Fruit fly (Drosophila melanogaster) whole organism, embryonic: Measurements from ENCODE around the gene CG32053.

Source experiments
- gt ChIP-seq: fragments of 200-800 bp; sonication (Bioruptor generic); IDR thresholded peaks from 2 replicates; pipeline ENCODE4 v1.3.6; 2022; ENCODE audit warnings: missing biosample characterization, missing genetic modification characterization
- stwl ChIP-seq: fragments of 200-800 bp; sonication (Bioruptor generic); optimal IDR thresholded peaks from 3 replicates; lab custom pipeline; 2018; ENCODE audit warnings: missing biosample characterization, mild to moderate bottlenecking, missing genetic modification characterization, moderate library complexity

Gene CG32053

DNA sequence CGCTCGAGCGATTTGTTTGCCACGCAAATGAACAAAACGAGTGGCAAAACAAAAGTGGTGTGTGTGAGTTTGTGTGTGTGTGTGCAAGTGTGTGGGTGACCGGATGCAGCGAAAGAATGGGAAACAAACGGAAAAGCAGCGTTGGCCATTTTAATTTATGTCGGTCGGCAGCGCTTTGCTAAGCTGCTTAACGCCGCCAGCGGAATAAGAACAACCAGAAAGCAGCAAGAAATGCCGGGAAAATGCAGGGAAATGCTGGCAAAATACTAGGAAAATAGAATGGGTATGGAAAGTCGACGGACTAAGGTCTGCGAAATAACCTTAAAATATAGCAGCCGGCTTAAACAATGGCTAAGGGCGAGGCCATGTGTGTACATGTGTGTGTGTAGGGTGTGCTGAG lies 39.6 kb downstream of the CG32053 start (continued):
- TF ChIP-seq gt (GFP tag; lab: Robert Waterston, UW) (no peak), stwl (tag; lab: Kevin White, UChicago) (no peak)
